Fruit fly (Drosophila melanogaster): ENCODE results near the gene Gr10b.

Gr10b gene

DNA sequence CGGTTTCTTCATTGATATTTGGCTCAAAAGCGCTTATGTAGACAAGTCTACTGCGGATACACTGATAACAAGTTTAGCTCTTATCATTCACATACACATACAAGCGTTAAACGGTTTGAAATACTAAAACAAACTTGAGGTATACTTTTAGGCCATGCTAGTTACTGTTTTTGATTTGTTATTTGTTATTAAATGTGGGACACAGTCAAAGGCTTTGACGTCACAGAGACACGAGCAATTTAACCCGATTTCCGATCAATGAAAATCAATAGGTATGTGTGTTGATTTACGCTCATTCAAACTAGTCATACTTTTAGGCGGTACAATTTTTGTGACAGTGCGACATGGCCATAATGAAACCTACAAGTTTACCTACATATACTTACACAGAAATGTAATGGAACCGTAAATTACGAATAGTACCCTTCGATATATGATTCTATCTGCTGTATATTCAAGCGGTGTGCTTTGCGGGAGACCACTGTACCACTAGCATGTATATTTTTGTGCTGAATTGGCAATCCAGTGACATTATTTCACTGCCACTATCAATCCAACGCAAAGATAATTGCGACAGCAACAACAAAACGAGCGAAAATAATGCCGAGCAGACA, 33.9 kb upstream of the Gr10b start:
- no peak for TF ChIP-seq Dfd (GFP tag; optimal IDR thresholded peaks at IDR 0.05)
- TF ChIP-seq N (GFP tag; optimal IDR thresholded peaks at IDR 0.05), result peak; percentile 30
- peak; percentile 33 to 85 for TF ChIP-seq foxo (GFP tag; optimal IDR thresholded peaks at IDR 0.05)
- TF ChIP-seq Rel (GFP tag; optimal IDR thresholded peaks at IDR 0.05), result no peak
- no peak for TF ChIP-seq Rel (tag; optimal IDR thresholded peaks at IDR 0.05)
- peak; percentile 70 for TF ChIP-seq Hr83 (GFP tag; optimal IDR thresholded peaks at IDR 0.05; ENCODE audit: poor library complexity, severe bottlenecking)
- peak; percentile 69 for TF ChIP-seq Hnf4 (GFP tag; optimal IDR thresholded peaks at IDR 0.05)
- peak; percentile 77 for TF ChIP-seq Myc (optimal IDR thresholded peaks at IDR 0.05)
- TF ChIP-seq dmrt93B (GFP tag; optimal IDR thresholded peaks at IDR 0.05), result peak; percentile 60
- no peak for TF ChIP-seq Vsx2 (GFP tag; optimal IDR thresholded peaks at IDR 0.05; ENCODE audit: partially characterized antibody)
- peak; percentile 27 for TF ChIP-seq GATAd (GFP tag; optimal IDR thresholded peaks at IDR 0.05)
- peak; percentile 86 for TF ChIP-seq h (GFP tag; optimal IDR thresholded peaks at IDR 0.05)
- peak; percentile 90 for TF ChIP-seq rgr (GFP tag; optimal IDR thresholded peaks at IDR 0.05)
- no peak for TF ChIP-seq sage (GFP tag; optimal IDR thresholded peaks at IDR 0.05)
- peak; percentile 61 for TF ChIP-seq CG32264 (GFP tag; optimal IDR thresholded peaks at IDR 0.05)
- TF ChIP-seq Mio (GFP tag; optimal IDR thresholded peaks at IDR 0.05), result peak; percentile 51
- TF ChIP-seq CG9705 (GFP tag; optimal IDR thresholded peaks at IDR 0.05), result peak; percentile 28
- TF ChIP-seq br (GFP tag; optimal IDR thresholded peaks at IDR 0.05), result peak; percentile 84
- TF ChIP-seq jim (GFP tag; optimal IDR thresholded peaks at IDR 0.05), result no peak
- TF ChIP-seq Hr78 (GFP tag; optimal IDR thresholded peaks at IDR 0.05), result no peak
- TF ChIP-seq woc (GFP tag; optimal IDR thresholded peaks at IDR 0.05), result peak; percentile 71
- peak; percentile 82 for TF ChIP-seq fru (GFP tag; optimal IDR thresholded peaks at IDR 0.05)
- TF ChIP-seq HLH106 (tag; optimal IDR thresholded peaks at IDR 0.05), result peak; percentile 82
- TF ChIP-seq tai (GFP tag; optimal IDR thresholded peaks at IDR 0.05), result peak; percentile 2
- TF ChIP-seq dsf (GFP tag; optimal IDR thresholded peaks at IDR 0.05; ENCODE audit: borderline replicate concordance), result no peak
- no peak for TF ChIP-seq pan (optimal IDR thresholded peaks at IDR 0.05)
- TF ChIP-seq Jra (GFP tag; optimal IDR thresholded peaks at IDR 0.05), result peak; percentile 53
- TF ChIP-seq dl (GFP tag; optimal IDR thresholded peaks at IDR 0.05; ENCODE audit: insufficient read depth in 1 of 2, partially characterized antibody in 2 of 2), result no peak
- peak; percentile 35 for TF ChIP-seq brk (GFP tag; optimal IDR thresholded peaks at IDR 0.05)
- no peak for TF ChIP-seq Dif (GFP tag; optimal IDR thresholded peaks at IDR 0.05; ENCODE audit: partially characterized antibody)
- TF ChIP-seq psq (GFP tag; optimal IDR thresholded peaks at IDR 0.05), result peak; percentile 71
- TF ChIP-seq ey (GFP tag; optimal IDR thresholded peaks at IDR 0.05), result peak; percentile 90
- TF ChIP-seq lola (GFP tag; optimal IDR thresholded peaks at IDR 0.05), result no peak
- TF ChIP-seq sv (GFP tag; optimal IDR thresholded peaks at IDR 0.05), result peak; percentile 81
- TF ChIP-seq OdsH (GFP tag; optimal IDR thresholded peaks at IDR 0.05), result peak; percentile 81
- TF ChIP-seq CrebA (GFP tag; optimal IDR thresholded peaks at IDR 0.05; ENCODE audit: borderline replicate concordance), result peak; percentile 6
- peak; percentile 63 for TF ChIP-seq Sp1 (GFP tag; optimal IDR thresholded peaks at IDR 0.05)
- no peak for TF ChIP-seq Abd-B (GFP tag; optimal IDR thresholded peaks at IDR 0.05)
- TF ChIP-seq usp (GFP tag; optimal IDR thresholded peaks at IDR 0.05), result no peak

DNA sequence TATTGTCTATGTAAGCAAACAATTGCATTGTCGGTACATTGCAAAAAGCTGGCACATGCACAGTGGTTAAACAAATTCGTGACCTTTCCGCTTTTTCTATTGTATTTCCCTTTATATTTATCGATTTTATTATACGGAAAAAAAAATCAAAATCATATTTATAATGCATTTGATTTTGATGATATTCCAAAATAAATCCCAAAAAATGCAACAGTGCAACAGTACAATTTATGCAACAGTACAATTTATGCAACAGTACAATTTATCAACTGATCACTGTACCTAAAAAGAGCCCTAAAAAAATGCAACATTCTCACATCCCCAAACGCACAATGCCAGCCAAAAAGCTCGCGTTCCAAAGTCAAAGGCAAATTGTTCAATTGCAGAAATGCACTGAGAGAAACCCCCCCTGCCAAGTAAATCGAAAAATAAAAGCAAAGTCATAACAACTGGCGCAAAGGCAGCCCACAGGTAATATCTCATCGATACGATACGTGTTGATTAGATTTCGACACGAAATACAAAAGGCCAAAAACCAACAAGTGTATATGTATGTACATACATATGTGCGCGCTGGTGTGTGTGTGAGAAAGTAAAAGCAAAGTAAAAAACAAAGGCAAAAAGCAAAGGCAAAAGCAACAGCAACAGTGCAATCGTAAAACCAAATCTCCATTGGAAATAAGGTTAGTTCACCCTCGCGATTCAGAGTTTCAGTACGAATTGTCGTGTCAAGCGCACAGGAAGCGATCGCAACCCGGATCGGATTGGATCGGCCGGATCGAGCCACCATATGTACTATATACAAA, 29.0 kb upstream of the Gr10b start, which contains the start of gene Sk1:
TSS of gene Sk1 (plus strand) at position 711 of the 806 bp plus-strand sequence.
- TF ChIP-seq tai (GFP tag; optimal IDR thresholded peaks at IDR 0.05) (peak; percentile 40), Hr83 (GFP tag; optimal IDR thresholded peaks at IDR 0.05; ENCODE audit: poor library complexity, severe bottlenecking) (no peak), Jra (GFP tag; optimal IDR thresholded peaks at IDR 0.05) (peak; percentile 21), foxo (GFP tag; optimal IDR thresholded peaks at IDR 0.05) (peak in 1 of 2 experiments; percentile 50), Mio (GFP tag; optimal IDR thresholded peaks at IDR 0.05) (no peak), Vsx2 (GFP tag; optimal IDR thresholded peaks at IDR 0.05; ENCODE audit: partially characterized antibody) (no peak), jim (GFP tag; optimal IDR thresholded peaks at IDR 0.05) (no peak), ey (GFP tag; optimal IDR thresholded peaks at IDR 0.05) (peak; percentile 16), N (GFP tag; optimal IDR thresholded peaks at IDR 0.05) (no peak), CrebA (GFP tag; optimal IDR thresholded peaks at IDR 0.05; ENCODE audit: borderline replicate concordance) (no peak), Hnf4 (GFP tag; optimal IDR thresholded peaks at IDR 0.05) (peak; percentile 51), rgr (GFP tag; optimal IDR thresholded peaks at IDR 0.05) (peak; percentile 40), br (GFP tag; optimal IDR thresholded peaks at IDR 0.05) (peak; percentile 46), OdsH (GFP tag; optimal IDR thresholded peaks at IDR 0.05) (peak; percentile 39), dsf (GFP tag; optimal IDR thresholded peaks at IDR 0.05; ENCODE audit: borderline replicate concordance) (no peak), Dif (GFP tag; optimal IDR thresholded peaks at IDR 0.05; ENCODE audit: partially characterized antibody) (no peak), psq (GFP tag; optimal IDR thresholded peaks at IDR 0.05) (no peak), fru (GFP tag; optimal IDR thresholded peaks at IDR 0.05) (peak; percentile 61), Dfd (GFP tag; optimal IDR thresholded peaks at IDR 0.05) (no peak), dl (GFP tag; optimal IDR thresholded peaks at IDR 0.05; ENCODE audit: insufficient read depth in 1 of 2, partially characterized antibody in 2 of 2) (no peak), CG32264 (GFP tag; optimal IDR thresholded peaks at IDR 0.05) (no peak), Myc (optimal IDR thresholded peaks at IDR 0.05) (no peak), h (GFP tag; optimal IDR thresholded peaks at IDR 0.05) (peak; percentile 67), dmrt93B (GFP tag; optimal IDR thresholded peaks at IDR 0.05) (no peak), woc (GFP tag; optimal IDR thresholded peaks at IDR 0.05) (peak; percentile 24), lola (GFP tag; optimal IDR thresholded peaks at IDR 0.05) (no peak), Sp1 (GFP tag; optimal IDR thresholded peaks at IDR 0.05) (peak; percentile 6), Hr78 (GFP tag; optimal IDR thresholded peaks at IDR 0.05) (no peak), pan (optimal IDR thresholded peaks at IDR 0.05) (no peak), usp (GFP tag; optimal IDR thresholded peaks at IDR 0.05) (no peak), brk (GFP tag; optimal IDR thresholded peaks at IDR 0.05) (no peak), sv (GFP tag; optimal IDR thresholded peaks at IDR 0.05) (no peak), sage (GFP tag; optimal IDR thresholded peaks at IDR 0.05) (no peak), Rel (GFP tag; optimal IDR thresholded peaks at IDR 0.05) (no peak), Rel (tag; optimal IDR thresholded peaks at IDR 0.05) (no peak)
